Worm (Caenorhabditis elegans): Measurements from ENCODE around the gene C35C5.8.

C35C5.8 gene

ce11 chrX:11555046-11555445, 21.7 kb downstream of the C35C5.8 start:
- TF ChIP-seq dao-5 (tag; optimal IDR thresholded peaks at IDR 0.05) = no peak
- no peak for TF ChIP-seq him-1 (tag; optimal IDR thresholded peaks at IDR 0.05)
- TF ChIP-seq W03F9.2 (tag; optimal IDR thresholded peaks at IDR 0.05) = no peak

DNA sequence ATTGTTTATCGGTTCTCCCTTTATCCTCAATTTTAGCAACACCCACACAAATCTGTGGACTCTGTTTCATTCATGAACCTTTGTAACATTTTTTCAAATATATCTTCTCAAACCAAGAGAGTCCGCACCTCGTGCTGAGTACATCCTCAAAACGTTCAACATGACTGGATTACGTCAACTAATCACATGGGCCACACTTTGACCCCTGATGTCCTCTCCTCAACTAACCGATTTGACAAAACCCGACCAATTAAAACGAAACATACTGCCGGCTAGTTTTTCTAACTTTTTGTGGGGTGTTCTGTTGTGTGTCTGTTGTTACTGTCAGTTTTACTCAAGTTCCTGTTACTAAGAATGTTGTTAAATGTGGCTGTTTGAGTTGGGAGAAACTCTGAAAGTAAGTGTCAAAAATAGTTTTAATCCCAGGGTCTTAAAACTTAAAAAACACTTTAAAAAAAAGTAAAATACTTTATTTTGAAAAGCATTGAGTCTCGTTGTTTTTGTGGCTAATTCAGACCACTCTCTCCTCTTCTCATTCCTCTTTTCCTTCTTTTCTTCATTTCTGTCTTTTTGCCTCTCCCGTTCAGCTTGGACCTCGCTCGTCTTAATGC, 22.2 kb downstream of the C35C5.8 start:
- TF ChIP-seq dao-5 (tag; optimal IDR thresholded peaks at IDR 0.05) (no peak), W03F9.2 (tag; optimal IDR thresholded peaks at IDR 0.05) (no peak), him-1 (tag; optimal IDR thresholded peaks at IDR 0.05) (no peak)

ce11 chrX:11556194-11556739, 22.9 kb downstream of the C35C5.8 start, which contains the start of gene C35C5.10:
C35C5.10 (plus strand) TSS chrX:11556244.
- TF ChIP-seq him-1 (tag; optimal IDR thresholded peaks at IDR 0.05) = no peak
- TF ChIP-seq W03F9.2 (tag; optimal IDR thresholded peaks at IDR 0.05) = no peak
- TF ChIP-seq dao-5 (tag; optimal IDR thresholded peaks at IDR 0.05) = no peak

- TF ChIP-seq W03F9.2 (tag; optimal IDR thresholded peaks at IDR 0.05) = no peak
- no peak for TF ChIP-seq dao-5 (tag; optimal IDR thresholded peaks at IDR 0.05)
- TF ChIP-seq him-1 (tag; optimal IDR thresholded peaks at IDR 0.05) = peak; percentile 17
Measured at ce11 chrX:11558156-11558555, 24.8 kb downstream of the C35C5.8 start.

DNA sequence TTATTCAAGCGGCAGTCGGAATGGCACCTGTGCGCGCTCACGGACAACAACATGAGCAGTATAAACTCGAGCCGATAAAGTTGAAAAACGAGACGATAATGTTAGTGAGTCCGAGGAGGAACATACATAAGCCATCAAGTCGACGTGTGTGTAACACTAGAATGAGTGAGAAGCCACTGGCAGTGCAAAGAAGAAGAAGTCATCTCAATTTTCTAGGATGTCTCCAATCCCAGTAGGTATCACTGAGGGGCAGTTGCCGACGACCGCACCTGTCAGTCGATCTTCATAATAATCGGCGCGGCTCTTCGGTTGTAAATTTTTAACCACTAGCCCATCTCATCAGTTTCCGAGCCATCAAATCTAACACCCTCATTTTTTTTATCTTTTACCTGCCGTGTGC, 26.7 kb downstream of the C35C5.8 start:
- no peak for TF ChIP-seq W03F9.2 (tag; optimal IDR thresholded peaks at IDR 0.05)
- no peak for TF ChIP-seq him-1 (tag; optimal IDR thresholded peaks at IDR 0.05)
- no peak for TF ChIP-seq dao-5 (tag; optimal IDR thresholded peaks at IDR 0.05)

DNA sequence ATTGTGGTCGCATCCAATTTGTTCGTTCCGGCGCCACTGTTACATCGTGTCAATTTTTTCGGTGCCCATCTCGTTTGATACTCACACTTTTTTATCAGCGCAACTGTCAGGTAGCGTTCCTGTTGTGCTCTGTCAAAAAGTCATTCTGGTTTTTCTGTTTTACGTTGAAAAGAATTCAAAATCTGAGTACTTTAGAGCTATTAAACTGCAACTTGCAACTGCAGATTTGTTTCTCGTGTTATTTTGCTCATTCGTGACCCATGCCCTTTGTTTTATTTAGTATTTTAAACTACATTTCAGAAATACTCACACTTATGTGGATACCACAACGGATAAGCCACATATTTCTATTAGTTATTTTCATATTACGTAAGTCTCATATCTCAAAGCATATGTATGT, 27.2 kb downstream of the C35C5.8 start, which contains the start of gene lev-8:
TSS of gene lev-8 (plus strand) at position 301 of the 400 bp plus-strand sequence.
- no peak for TF ChIP-seq W03F9.2 (tag; optimal IDR thresholded peaks at IDR 0.05)
- TF ChIP-seq dao-5 (tag; optimal IDR thresholded peaks at IDR 0.05) = no peak
- TF ChIP-seq him-1 (tag; optimal IDR thresholded peaks at IDR 0.05) = no peak

DNA sequence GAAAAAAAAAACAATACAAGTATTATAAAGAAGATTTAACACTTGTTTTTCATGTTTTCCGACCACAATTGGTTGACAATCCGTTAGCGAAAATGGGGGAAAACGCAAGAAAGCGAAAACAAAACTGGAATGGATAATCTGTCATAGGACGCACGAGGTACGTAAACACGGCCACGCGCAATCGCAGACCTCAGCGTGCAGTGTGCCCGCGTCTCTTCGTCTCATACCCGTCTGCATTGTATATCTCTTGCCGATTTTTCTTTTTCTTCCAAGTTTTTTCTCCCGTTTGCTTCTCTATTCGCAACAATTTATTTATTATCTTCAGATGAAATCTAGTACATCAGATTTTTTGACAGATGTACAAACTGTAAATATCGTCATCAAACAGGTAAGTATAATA, 30.3 kb downstream of the C35C5.8 start, which contains the start of gene trpp-9:
TSS of gene trpp-9 (plus strand) at position 261 of the 400 bp plus-strand sequence.
- TF ChIP-seq him-1 (tag; optimal IDR thresholded peaks at IDR 0.05) (no peak), dao-5 (tag; optimal IDR thresholded peaks at IDR 0.05) (no peak), W03F9.2 (tag; optimal IDR thresholded peaks at IDR 0.05) (no peak)

DNA sequence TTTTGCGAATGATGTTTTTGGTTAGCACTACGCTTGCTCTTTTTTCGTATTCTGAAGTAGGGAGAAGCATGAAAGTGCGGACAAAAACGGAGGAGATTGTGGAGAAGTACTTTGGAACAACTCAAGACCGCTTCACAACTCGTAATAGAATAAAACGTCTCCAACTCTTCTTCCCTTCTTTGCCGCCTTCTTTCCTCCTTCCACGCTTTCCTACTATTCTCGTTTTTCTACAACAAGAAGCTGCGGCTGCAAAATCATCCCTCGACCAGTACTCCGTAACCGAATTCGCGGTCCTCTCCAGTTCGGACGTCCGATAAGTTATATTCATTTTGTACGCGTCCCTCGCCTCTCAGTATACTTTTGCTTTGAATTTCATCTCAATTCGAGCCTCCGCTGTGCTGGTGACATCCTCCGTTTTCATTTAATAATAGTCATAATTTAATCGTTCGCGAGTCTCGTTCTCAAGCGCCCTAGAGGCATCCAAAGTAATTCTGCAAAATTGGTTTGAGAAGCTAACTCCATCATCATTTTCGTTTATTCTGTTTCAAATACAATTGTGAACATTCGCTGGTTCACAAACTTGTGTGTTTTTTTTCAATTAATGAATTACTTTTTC, 36.5 kb downstream of the C35C5.8 start:
- TF ChIP-seq dao-5 (tag; optimal IDR thresholded peaks at IDR 0.05) = no peak
- TF ChIP-seq him-1 (tag; optimal IDR thresholded peaks at IDR 0.05) = no peak

DNA sequence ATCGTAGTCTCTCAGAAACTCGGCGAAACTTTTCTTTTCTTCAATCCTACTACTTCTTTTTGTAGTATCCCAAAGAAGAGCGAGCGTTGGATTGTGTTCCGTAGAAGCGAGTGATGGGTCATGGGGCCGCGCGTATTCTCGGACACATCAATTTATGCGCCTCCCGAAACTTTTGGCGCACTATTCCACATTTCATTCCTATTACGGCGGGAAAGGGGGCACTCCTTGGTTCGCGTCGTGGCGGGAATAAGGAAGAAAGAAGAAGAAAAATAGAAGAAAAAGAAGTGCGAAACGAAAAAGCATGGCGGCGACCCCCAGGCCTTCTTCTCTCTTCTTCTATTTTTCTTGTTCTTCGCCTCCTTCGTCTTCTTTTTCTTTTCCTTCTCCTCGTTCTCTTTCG, 38.3 kb downstream of the C35C5.8 start:
- TF ChIP-seq W03F9.2 (tag; optimal IDR thresholded peaks at IDR 0.05) = no peak
- TF ChIP-seq dao-5 (tag; optimal IDR thresholded peaks at IDR 0.05) = no peak
- no peak for TF ChIP-seq him-1 (tag; optimal IDR thresholded peaks at IDR 0.05)

DNA sequence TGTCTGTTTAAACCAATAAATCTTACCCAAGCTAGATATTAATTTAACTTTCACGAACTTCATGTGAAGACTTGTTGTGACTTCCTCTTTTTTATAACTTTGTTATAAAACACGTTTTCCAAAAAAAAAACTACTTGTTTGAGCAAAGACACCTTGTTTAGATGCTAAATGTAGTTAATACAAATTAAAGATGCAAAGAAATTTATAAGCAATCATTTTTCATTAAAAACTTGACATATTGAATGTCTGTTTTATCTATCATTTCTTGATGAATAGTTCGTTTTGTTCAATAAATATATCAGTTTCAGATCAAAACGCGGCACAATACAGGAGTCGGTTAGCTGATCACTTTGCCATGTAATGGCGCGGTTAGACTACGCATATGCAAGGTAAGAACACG, 38.8 kb downstream of the C35C5.8 start, which contains the start of gene frm-3:
TSS of gene frm-3 (plus strand) at position 301 of the 400 bp plus-strand sequence.
- no peak for TF ChIP-seq W03F9.2 (tag; optimal IDR thresholded peaks at IDR 0.05)
- no peak for TF ChIP-seq dao-5 (tag; optimal IDR thresholded peaks at IDR 0.05)
- TF ChIP-seq him-1 (tag; optimal IDR thresholded peaks at IDR 0.05) = no peak

DNA sequence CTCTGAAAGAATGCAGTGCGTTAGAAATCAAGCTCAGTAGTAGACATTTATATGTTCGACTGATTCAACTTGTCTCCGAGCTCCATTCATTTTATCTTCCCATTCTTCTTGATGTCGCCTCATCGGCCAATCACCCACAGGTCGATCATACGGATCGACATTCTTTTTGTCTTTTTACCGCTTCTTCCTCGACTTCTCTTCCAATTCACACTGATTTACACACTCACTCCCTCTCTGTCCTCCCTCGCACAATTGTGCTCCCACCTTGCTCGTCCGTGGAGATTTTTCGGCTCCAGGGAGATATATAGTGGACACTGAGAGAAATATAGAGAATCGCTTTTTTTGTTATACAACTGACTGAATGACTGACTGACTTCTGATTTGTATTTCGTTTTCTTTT, 40.8 kb downstream of the C35C5.8 start:
- TF ChIP-seq W03F9.2 (tag; optimal IDR thresholded peaks at IDR 0.05) (no peak), him-1 (tag; optimal IDR thresholded peaks at IDR 0.05) (no peak), dao-5 (tag; optimal IDR thresholded peaks at IDR 0.05) (no peak)

ce11 chrX:11576429-11577088, 43.2 kb downstream of the C35C5.8 start:
- TF ChIP-seq dao-5 (tag; optimal IDR thresholded peaks at IDR 0.05) (no peak), W03F9.2 (tag; optimal IDR thresholded peaks at IDR 0.05) (no peak), him-1 (tag; optimal IDR thresholded peaks at IDR 0.05) (no peak)

- no peak for TF ChIP-seq W03F9.2 (tag; optimal IDR thresholded peaks at IDR 0.05)
- TF ChIP-seq him-1 (tag; optimal IDR thresholded peaks at IDR 0.05) = no peak
- no peak for TF ChIP-seq dao-5 (tag; optimal IDR thresholded peaks at IDR 0.05)
Measured at ce11 chrX:11585375-11585774, 52.0 kb downstream of the C35C5.8 start, which contains the start of gene abts-2. abts-2 (plus strand) TSS chrX:11585675.

DNA sequence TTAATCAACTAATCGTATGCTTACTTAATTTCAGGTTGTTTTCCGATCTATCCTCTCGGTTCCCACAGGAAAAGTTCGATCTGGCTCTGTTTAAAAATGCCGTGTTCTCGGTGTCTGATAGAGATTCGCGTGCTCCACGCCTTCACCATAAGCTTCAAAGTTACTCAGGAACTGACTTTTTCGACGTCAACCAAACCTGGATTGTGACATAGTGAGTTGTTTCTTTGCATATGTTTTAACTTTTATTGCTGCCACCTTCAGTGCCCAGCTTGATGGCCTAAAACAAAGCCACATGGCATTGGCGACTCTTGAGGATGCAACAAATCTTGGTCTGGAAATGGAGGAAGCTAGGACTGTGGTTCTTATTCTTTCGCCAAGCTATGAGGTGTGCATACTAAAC, 52.5 kb downstream of the C35C5.8 start:
- no peak for TF ChIP-seq him-1 (tag; optimal IDR thresholded peaks at IDR 0.05)
- TF ChIP-seq W03F9.2 (tag; optimal IDR thresholded peaks at IDR 0.05) = no peak
- TF ChIP-seq dao-5 (tag; optimal IDR thresholded peaks at IDR 0.05) = no peak
